Fruit fly (Drosophila melanogaster) whole organism, embryonic: ENCODE data around the gene slpr.

ENCODE experiments used
- Atf-2 ChIP-seq: fragments of 200-800 bp; sonication (Bioruptor generic); optimal IDR thresholded peaks from 2 replicates; lab custom pipeline; 2016; ENCODE audit warnings: missing biosample characterization, missing genetic modification characterization
- Blimp-1 ChIP-seq: fragments of 200-800 bp; sonication (Bioruptor generic); optimal IDR thresholded peaks from 3 replicates; lab custom pipeline; 2018; ENCODE audit warnings: missing biosample characterization, missing genetic modification characterization, mild to moderate bottlenecking, moderate library complexity, missing genetic modification reagents
- CG10147 ChIP-seq: fragments of 200-800 bp; sonication (Bioruptor generic); optimal IDR thresholded peaks from 2 replicates; lab custom pipeline; 2019; ENCODE audit warnings: missing biosample characterization, mild to moderate bottlenecking, missing genetic modification characterization, moderate library complexity
- CG10209 ChIP-seq: fragments of 200-800 bp; sonication (Bioruptor generic); optimal IDR thresholded peaks from 3 replicates; lab custom pipeline; 2017; ENCODE audit warnings: missing biosample characterization, mild to moderate bottlenecking, missing genetic modification characterization, missing genetic modification reagents
- CG10462 ChIP-seq: fragments of 200-800 bp; sonication (Bioruptor generic); optimal IDR thresholded peaks from 2 replicates; lab custom pipeline; 2016; ENCODE audit warnings: missing biosample characterization, missing genetic modification characterization
- CG10654 ChIP-seq: fragments of 200-800 bp; sonication (Bioruptor generic); optimal IDR thresholded peaks from 2 replicates; lab custom pipeline; 2016; ENCODE audit warnings: missing biosample characterization, missing genetic modification characterization
- CG10979 ChIP-seq: fragments of 200-800 bp; sonication (Bioruptor generic); optimal IDR thresholded peaks from 2 replicates; lab custom pipeline; 2018; ENCODE audit warnings: missing biosample characterization, mild to moderate bottlenecking, missing genetic modification characterization, moderate library complexity
- CG11085 ChIP-seq: fragments of 200-800 bp; sonication (Bioruptor generic); IDR thresholded peaks from 2 replicates; pipeline ENCODE4 v1.3.6; 2022; ENCODE audit warnings: missing biosample characterization, missing genetic modification characterization
- CG11560 ChIP-seq: fragments of 200-800 bp; sonication (Bioruptor generic); IDR thresholded peaks from 3 replicates; pipeline ENCODE4 v1.3.6; 2022; ENCODE audit warnings: missing biosample characterization, missing genetic modification characterization
- CG12299 ChIP-seq: fragments of 200-800 bp; sonication (Bioruptor generic); optimal IDR thresholded peaks from 2 replicates; lab custom pipeline; 2018; ENCODE audit warnings: missing biosample characterization, mild to moderate bottlenecking, missing genetic modification characterization
- CG12659 ChIP-seq: fragments of 200-800 bp; sonication (Bioruptor generic); optimal IDR thresholded peaks from 3 replicates; lab custom pipeline; 2017; ENCODE audit warnings: mild to moderate bottlenecking, missing biosample characterization, missing genetic modification reagents, missing genetic modification characterization
- CG13775 ChIP-seq: fragments of 200-800 bp; sonication (Bioruptor generic); optimal IDR thresholded peaks from 3 replicates; lab custom pipeline; 2017; ENCODE audit warnings: missing biosample characterization, mild to moderate bottlenecking, missing genetic modification characterization
- CG15601 ChIP-seq: fragments of 200-800 bp; sonication (Bioruptor generic); optimal IDR thresholded peaks from 3 replicates; lab custom pipeline; 2019; ENCODE audit warnings: missing biosample characterization, mild to moderate bottlenecking, missing genetic modification characterization, moderate library complexity
- CG17385 ChIP-seq: fragments of 200-800 bp; sonication (Bioruptor generic); optimal IDR thresholded peaks from 3 replicates; lab custom pipeline; 2018; ENCODE audit warnings: missing biosample characterization, mild to moderate bottlenecking, missing genetic modification characterization
- CG17568 ChIP-seq: fragments of 200-800 bp; sonication (Bioruptor generic); optimal IDR thresholded peaks from 2 replicates; lab custom pipeline; 2018; ENCODE audit warnings: missing biosample characterization, mild to moderate bottlenecking, missing genetic modification characterization, moderate library complexity
- CG2712 ChIP-seq: fragments of 200-800 bp; optimal IDR thresholded peaks from 3 replicates; lab custom pipeline; 2019; ENCODE audit warnings: missing biosample characterization, mild to moderate bottlenecking, missing genetic modification characterization, moderate library complexity
- CG3163 ChIP-seq: fragments of 200-800 bp; sonication (Bioruptor generic); optimal IDR thresholded peaks from 3 replicates; lab custom pipeline; 2016; ENCODE audit warnings: missing biosample characterization, missing genetic modification characterization
- CG34422 ChIP-seq: fragments of 200-800 bp; sonication (Bioruptor generic); IDR thresholded peaks from 3 replicates; pipeline ENCODE4 v1.3.6; 2022; ENCODE audit warnings: missing biosample characterization, missing genetic modification characterization
- CG4328 ChIP-seq: fragments of 200-800 bp; sonication (Bioruptor generic); optimal IDR thresholded peaks from 3 replicates; lab custom pipeline; 2017; ENCODE audit warnings: missing biosample characterization, missing genetic modification reagents, missing genetic modification characterization
- CG4820 ChIP-seq: fragments of 200-800 bp; sonication (Bioruptor generic); optimal IDR thresholded peaks from 3 replicates; lab custom pipeline; 2016; ENCODE audit warnings: missing biosample characterization, missing genetic modification characterization
- CG6254 ChIP-seq: fragments of 200-800 bp; sonication (Bioruptor generic); optimal IDR thresholded peaks from 3 replicates; lab custom pipeline; 2017; ENCODE audit warnings: mild to moderate bottlenecking, missing biosample characterization, missing genetic modification reagents, missing genetic modification characterization
- CG9609 ChIP-seq: fragments of 200-800 bp; sonication (Bioruptor generic); optimal IDR thresholded peaks from 3 replicates; lab custom pipeline; 2016; ENCODE audit warnings: missing biosample characterization, missing genetic modification characterization
- CG9817 ChIP-seq: fragments of 200-800 bp; sonication (Bioruptor generic); optimal IDR thresholded peaks from 2 replicates; lab custom pipeline; 2018; ENCODE audit warnings: missing biosample characterization, mild to moderate bottlenecking, missing genetic modification characterization, moderate library complexity
- CoRest ChIP-seq: fragments of 200-800 bp; sonication (Bioruptor generic); optimal IDR thresholded peaks from 3 replicates; lab custom pipeline; 2018; ENCODE audit warnings: missing biosample characterization, mild to moderate bottlenecking, missing genetic modification characterization, moderate library complexity
- Deaf1 ChIP-seq: fragments of 200-800 bp; optimal IDR thresholded peaks from 3 replicates; lab custom pipeline; 2019; ENCODE audit warnings: missing biosample characterization, mild to moderate bottlenecking, missing genetic modification characterization, moderate library complexity
- Hmx ChIP-seq: fragments of 200-800 bp; sonication (Bioruptor generic); optimal IDR thresholded peaks from 2 replicates; lab custom pipeline; 2016; ENCODE audit warnings: missing biosample characterization, missing genetic modification characterization
- Pdp1 ChIP-seq, 2 experiments: fragments of 200-800 bp; sonication (Bioruptor generic); optimal IDR thresholded peaks; 3 replicates each; lab custom pipeline; 2016; ENCODE audit warnings: missing biosample characterization in 2 of 2, missing genetic modification characterization in 2 of 2, mild to moderate bottlenecking in 1 of 2, moderate library complexity in 1 of 2
- Ravus ChIP-seq: fragments of 200-800 bp; sonication (Bioruptor generic); IDR thresholded peaks from 2 replicates; pipeline ENCODE4 v1.3.6; 2022; ENCODE audit warnings: missing biosample characterization, missing genetic modification characterization
- Rfx ChIP-seq: fragments of 200-800 bp; sonication (Bioruptor generic); IDR thresholded peaks from 2 replicates; pipeline ENCODE4 v1.3.6; 2022; ENCODE audit warnings: missing biosample characterization, missing genetic modification characterization
- al ChIP-seq: fragments of 200-800 bp; sonication (Bioruptor generic); IDR thresholded peaks from 2 replicates; pipeline ENCODE4 v1.3.6; 2022; ENCODE audit warnings: missing biosample characterization, missing genetic modification characterization
- ash1 ChIP-seq: fragments of 200-800 bp; sonication (Bioruptor generic); optimal IDR thresholded peaks from 2 replicates; lab custom pipeline; 2018; ENCODE audit warnings: missing biosample characterization, mild to moderate bottlenecking, missing genetic modification characterization
- az2 ChIP-seq: fragments of 200-800 bp; sonication (Bioruptor generic); optimal IDR thresholded peaks from 3 replicates; lab custom pipeline; 2016; ENCODE audit warnings: missing biosample characterization, missing genetic modification characterization
- dan ChIP-seq: fragments of 200-800 bp; sonication (Bioruptor generic); IDR thresholded peaks from 2 replicates; pipeline ENCODE4 v1.3.6; 2022; ENCODE audit warnings: missing biosample characterization, missing genetic modification characterization
- dm ChIP-seq: fragments of 200-800 bp; sonication (Bioruptor generic); optimal IDR thresholded peaks from 3 replicates; lab custom pipeline; 2016; ENCODE audit warnings: missing biosample characterization, missing genetic modification characterization
- esg ChIP-seq: fragments of 200-800 bp; sonication (Bioruptor generic); conservative IDR thresholded peaks from 2 replicates; pipeline ENCODE4 v1.3.6; 2022; ENCODE audit warnings: missing biosample characterization, missing genetic modification characterization
- ewg ChIP-seq: fragments of 200-800 bp; sonication (Bioruptor generic); optimal IDR thresholded peaks from 3 replicates; lab custom pipeline; 2017; ENCODE audit warnings: mild to moderate bottlenecking, missing biosample characterization, missing genetic modification reagents, missing genetic modification characterization
- gcm2 ChIP-seq: fragments of 200-800 bp; sonication (Bioruptor generic); optimal IDR thresholded peaks from 2 replicates; lab custom pipeline; 2016; ENCODE audit warnings: missing biosample characterization, missing genetic modification characterization
- her ChIP-seq: fragments of 200-800 bp; sonication (Bioruptor generic); optimal IDR thresholded peaks from 2 replicates; lab custom pipeline; 2016; ENCODE audit warnings: missing biosample characterization, missing genetic modification characterization
- ind ChIP-seq: fragments of 200-800 bp; sonication (Bioruptor generic); optimal IDR thresholded peaks from 3 replicates; lab custom pipeline; 2016; ENCODE audit warnings: missing biosample characterization, missing genetic modification characterization
- pb ChIP-seq: fragments of 200-800 bp; sonication (Bioruptor generic); optimal IDR thresholded peaks from 3 replicates; lab custom pipeline; 2016; ENCODE audit warnings: missing biosample characterization, missing genetic modification characterization
- ro ChIP-seq: fragments of 200-800 bp; sonication (Bioruptor generic); IDR thresholded peaks from 2 replicates; pipeline ENCODE4 v1.3.6; 2022; ENCODE audit warnings: missing biosample characterization, missing genetic modification characterization
- run ChIP-seq: fragments of 200-800 bp; sonication (Bioruptor generic); optimal IDR thresholded peaks from 3 replicates; lab custom pipeline; 2018; ENCODE audit warnings: missing biosample characterization, mild to moderate bottlenecking, missing genetic modification characterization
- salm ChIP-seq: fragments of 200-800 bp; sonication (Bioruptor generic); optimal IDR thresholded peaks from 2 replicates; lab custom pipeline; 2018; ENCODE audit warnings: missing biosample characterization, mild to moderate bottlenecking, missing genetic modification characterization
- seq ChIP-seq: fragments of 200-800 bp; sonication (Bioruptor generic); IDR thresholded peaks from 2 replicates; pipeline ENCODE4 v1.3.6; 2022; ENCODE audit warnings: missing biosample characterization, missing genetic modification characterization
- sob ChIP-seq: fragments of 200-800 bp; sonication (Bioruptor generic); IDR thresholded peaks from 2 replicates; pipeline ENCODE4 v1.3.6; 2022; ENCODE audit warnings: missing biosample characterization, missing genetic modification characterization
- trh ChIP-seq: fragments of 200-800 bp; sonication (Bioruptor generic); optimal IDR thresholded peaks from 2 replicates; lab custom pipeline; 2016; ENCODE audit warnings: missing biosample characterization, missing genetic modification characterization
- unc-4 ChIP-seq: fragments of 200-800 bp; sonication (Bioruptor generic); IDR thresholded peaks from 2 replicates; pipeline ENCODE4 v1.3.6; 2022; ENCODE audit warnings: missing biosample characterization, missing genetic modification characterization; ENCODE audit not compliant: partially characterized antibody

slpr gene

DNA sequence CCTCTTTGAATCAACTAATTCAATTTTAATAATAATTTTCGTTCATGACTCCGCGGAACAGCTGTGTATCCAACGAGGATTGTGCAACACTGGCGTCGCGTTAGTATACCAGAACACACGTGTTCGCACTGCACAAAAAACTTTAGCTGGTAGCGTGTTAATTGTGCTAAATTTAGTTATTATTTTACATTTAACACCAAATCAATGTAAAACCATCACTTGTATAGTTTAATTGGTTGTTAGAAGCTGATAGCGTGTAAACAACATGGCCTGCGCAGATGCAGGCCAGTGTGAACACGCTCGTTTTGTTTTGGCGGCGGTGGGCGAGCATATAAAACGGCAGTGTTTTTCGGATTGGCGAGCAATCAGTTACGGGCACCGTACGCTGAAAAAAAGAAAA lies 19.7 kb downstream of the slpr start, which contains the start of the genes Traf6 and GIIIspla2 (continued):
- TF ChIP-seq Rfx (peak; percentile 87), trh (GFP tag; lab: Kevin White, UChicago) (no peak), CG34422 (GFP tag; lab: Robert Waterston, UW) (peak; percentile 73; the same call in 2 of the 3 replicates), CG3163 (GFP tag; lab: Kevin White, UChicago) (peak; percentile 16), Deaf1 (peak; percentile 77), her (peak; percentile 48), az2 (GFP tag; lab: Kevin White, UChicago) (peak; percentile 59), dm (GFP tag; lab: Kevin White, UChicago) (peak; percentile 77), salm (tag; lab: Kevin White, UChicago) (peak; percentile 50), CG4328 (GFP tag; lab: Kevin White, UChicago) (peak; percentile 71), ash1 (GFP tag; lab: Kevin White, UChicago) (no peak), al (peak; percentile 73), CG10979 (peak; percentile 67), CG4820 (peak; percentile 42), ro (0 out of 2 replicates have a peak, but pooled peaks have one; percentile 30), CG2712 (tag; lab: Kevin White, UChicago) (peak; percentile 82), CG12659 (GFP tag; lab: Kevin White, UChicago) (peak; percentile 88), seq (peak; percentile 56), unc-4 (GFP tag; lab: Robert Waterston, UW) (0 out of 2 replicates have a peak, but pooled peaks have one; percentile 25), CG9817 (tag; lab: Kevin White, UChicago) (peak; percentile 88), CG10209 (peak; percentile 72), CG9609 (GFP tag; lab: Kevin White, UChicago) (peak; percentile 59), CG11560 (tag; lab: Robert Waterston, UW) (0 out of 3 replicates have a peak, but pooled peaks have one; percentile 37), CG10147 (GFP tag; lab: Kevin White, UChicago) (peak; percentile 66), gcm2 (GFP tag; lab: Kevin White, UChicago) (no peak), Blimp-1 (GFP tag; lab: Kevin White, UChicago) (no peak), Atf-2 (GFP tag; lab: Kevin White, UChicago) (peak; percentile 23), CG11085 (peak; percentile 69), Hmx (GFP tag; lab: Kevin White, UChicago) (no peak), CG13775 (GFP tag; lab: Kevin White, UChicago) (peak; percentile 78), CG17385 (GFP tag; lab: Kevin White, UChicago) (peak; percentile 65), CG15601 (tag; lab: Kevin White, UChicago) (peak; percentile 37), dan (no peak), Ravus (peak; percentile 7; the same call in 1 of the 2 replicates), run (no peak), CoRest (tag; lab: Kevin White, UChicago) (peak; percentile 82), ewg (peak; percentile 75), CG10654 (GFP tag; lab: Kevin White, UChicago) (peak; percentile 55), CG10462 (GFP tag; lab: Kevin White, UChicago) (no peak), Pdp1 (GFP tag; optimal IDR thresholded peaks at IDR 0.05; lab: Kevin White, UChicago) (peak; percentile 54 to 67), sob (peak; percentile 85), CG17568 (GFP tag; lab: Kevin White, UChicago) (no peak), CG12299 (tag; lab: Kevin White, UChicago) (peak; percentile 64), esg (GFP tag; lab: Robert Waterston, UW) (peak; percentile 56), CG6254 (GFP tag; lab: Kevin White, UChicago) (peak; percentile 43), pb (GFP tag; lab: Kevin White, UChicago) (peak; percentile 50), ind (GFP tag; lab: Kevin White, UChicago) (peak; percentile 68)
